Worm (Caenorhabditis elegans) whole organism, midembryonic: Measurements from ENCODE around the gene sma-2.

ENCODE experiments used
- T22C8.4 ChIP-seq: fragments of 200-800 bp; sonication (Bioruptor generic); IDR thresholded peaks from 2 replicates; pipeline ENCODE4 v1.3.6; 2022; ENCODE audit warnings: missing genetic modification characterization, missing compliant biosample characterization
- cog-1 ChIP-seq: sonication (generic microtip); optimal IDR thresholded peaks from 2 replicates; lab custom pipeline; 2016; ENCODE audit warnings: missing genetic modification characterization, missing compliant biosample characterization
- flt-1 ChIP-seq: fragments of 200-800 bp; sonication (Bioruptor generic); IDR thresholded peaks from 2 replicates; pipeline ENCODE4 v1.3.6; 2022; ENCODE audit warnings: missing genetic modification characterization, missing compliant biosample characterization
- klf-2 ChIP-seq: fragments of 200-800 bp; sonication (Bioruptor generic); conservative IDR thresholded peaks from 2 replicates; pipeline ENCODE4 v1.3.6; 2022; ENCODE audit warnings: missing genetic modification reagents, missing genetic modification characterization, missing compliant biosample characterization
- med-1 ChIP-seq: sonication (generic microtip); optimal IDR thresholded peaks from 2 replicates; lab custom pipeline; 2017; ENCODE audit warnings: missing genetic modification characterization, mild to moderate bottlenecking, missing compliant biosample characterization, antibody characterized with exemption, missing genetic modification reagents; ENCODE audit not compliant: insufficient read depth
- ref-1 ChIP-seq: fragments of 200-800 bp; sonication (Bioruptor generic); conservative IDR thresholded peaks from 2 replicates; pipeline ENCODE4 v1.3.6; 2022; ENCODE audit warnings: missing genetic modification reagents, missing genetic modification characterization, missing compliant biosample characterization
- tab-1 ChIP-seq: fragments of 200-800 bp; sonication (Bioruptor generic); IDR thresholded peaks from 2 replicates; pipeline ENCODE4 v1.3.6; 2022; ENCODE audit warnings: missing genetic modification characterization, missing compliant biosample characterization
- ztf-23 ChIP-seq: fragments of 200-800 bp; sonication (Bioruptor generic); IDR thresholded peaks from 2 replicates; pipeline ENCODE4 v1.3.6; 2022; ENCODE audit warnings: missing genetic modification reagents, missing genetic modification characterization, missing compliant biosample characterization
- ztf-29 ChIP-seq: fragments of 200-800 bp; sonication (Bioruptor generic); IDR thresholded peaks from 2 replicates; pipeline ENCODE4 v1.3.6; 2022; ENCODE audit warnings: missing genetic modification reagents, missing genetic modification characterization, missing compliant biosample characterization

DNA sequence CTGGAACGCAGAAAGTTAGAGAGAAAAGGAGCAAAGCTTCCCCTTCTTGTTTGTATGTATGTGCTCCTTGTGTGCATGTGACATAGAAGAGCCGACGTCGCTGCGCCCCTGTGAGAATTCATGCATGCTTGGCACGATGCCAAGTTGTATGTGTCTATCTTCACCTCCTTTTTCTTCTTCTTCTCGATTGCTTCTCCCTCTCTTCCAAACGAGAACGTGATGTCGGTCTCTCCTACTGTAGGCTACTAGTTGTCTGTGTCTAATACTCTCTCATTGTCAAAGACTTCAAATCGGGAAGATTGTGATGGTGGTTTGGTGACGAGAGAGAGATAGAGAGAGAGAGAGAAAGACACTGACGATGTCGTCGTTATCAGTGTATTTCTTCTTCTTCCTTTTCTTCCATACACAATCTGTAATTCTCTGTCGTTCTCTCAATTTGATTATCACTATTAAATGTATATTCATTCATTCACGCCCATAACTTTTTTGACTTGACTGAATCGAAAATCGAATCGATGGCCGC lies 47.8 kb downstream of the sma-2 start:
- TF ChIP-seq klf-2 (GFP tag; lab: Robert Waterston, UW), result no peak
- TF ChIP-seq flt-1 (GFP tag; lab: Robert Waterston, UW), result 0 out of 2 replicates have a peak, but pooled peaks have one; percentile 16
- no peak for TF ChIP-seq ztf-23 (GFP tag; lab: Robert Waterston, UW)
- TF ChIP-seq ztf-29, result no peak
- TF ChIP-seq tab-1, result no peak
- TF ChIP-seq ref-1 (GFP tag; lab: Robert Waterston, UW), result no peak
- TF ChIP-seq T22C8.4 (GFP tag; lab: Robert Waterston, UW), result no peak
- no peak for TF ChIP-seq med-1 (GFP tag; lab: Kevin White, UChicago)
- no peak for TF ChIP-seq cog-1
